Worm (Caenorhabditis elegans) whole organism, L2 larva: ENCODE results near the gene mvk-1.

Experiments used
- ZK546.5 ChIP-seq: sonication (generic microtip); optimal IDR thresholded peaks from 2 replicates; lab custom pipeline; 2017; ENCODE audit warnings: missing biosample characterization, missing genetic modification characterization
- ama-1 ChIP-seq: fragments of 150-350 bp; optimal IDR thresholded peaks from 2 replicates; lab custom pipeline; 2018; ENCODE audit warnings: inconsistent platforms
- blmp-1 ChIP-seq: sonication (generic microtip); optimal IDR thresholded peaks from 2 replicates; lab custom pipeline; 2017; ENCODE audit warnings: missing genetic modification characterization, mild to moderate bottlenecking, missing compliant biosample characterization, antibody characterized with exemption, moderate library complexity; ENCODE audit not compliant: insufficient read depth
- lsy-2 ChIP-seq, 2 experiments: fragments of 150-350 bp in 1 of 2; sonication (generic microtip) in 1 of 2; optimal IDR thresholded peaks; 2 replicates each; lab custom pipeline; 2014 to 2017; ENCODE audit warnings: missing biosample characterization in 2 of 2, missing genetic modification characterization in 2 of 2
- nhr-10 ChIP-seq: sonication (generic microtip); optimal IDR thresholded peaks from 2 replicates; lab custom pipeline; 2017; ENCODE audit warnings: missing biosample characterization, missing genetic modification characterization
- nhr-25 ChIP-seq: fragments of 150-350 bp; sonication (generic microtip); optimal IDR thresholded peaks from 3 replicates; lab custom pipeline; 2014; ENCODE audit warnings: missing biosample characterization, missing genetic modification characterization
- unc-62 ChIP-seq: fragments of 150-350 bp; optimal IDR thresholded peaks from 2 replicates; lab custom pipeline; 2014; ENCODE audit warnings: missing biosample characterization, missing genetic modification reagents, missing genetic modification characterization
- zag-1 ChIP-seq: fragments of 150-350 bp; optimal IDR thresholded peaks from 2 replicates; lab custom pipeline; 2014; ENCODE audit warnings: missing biosample characterization, missing genetic modification characterization

DNA sequence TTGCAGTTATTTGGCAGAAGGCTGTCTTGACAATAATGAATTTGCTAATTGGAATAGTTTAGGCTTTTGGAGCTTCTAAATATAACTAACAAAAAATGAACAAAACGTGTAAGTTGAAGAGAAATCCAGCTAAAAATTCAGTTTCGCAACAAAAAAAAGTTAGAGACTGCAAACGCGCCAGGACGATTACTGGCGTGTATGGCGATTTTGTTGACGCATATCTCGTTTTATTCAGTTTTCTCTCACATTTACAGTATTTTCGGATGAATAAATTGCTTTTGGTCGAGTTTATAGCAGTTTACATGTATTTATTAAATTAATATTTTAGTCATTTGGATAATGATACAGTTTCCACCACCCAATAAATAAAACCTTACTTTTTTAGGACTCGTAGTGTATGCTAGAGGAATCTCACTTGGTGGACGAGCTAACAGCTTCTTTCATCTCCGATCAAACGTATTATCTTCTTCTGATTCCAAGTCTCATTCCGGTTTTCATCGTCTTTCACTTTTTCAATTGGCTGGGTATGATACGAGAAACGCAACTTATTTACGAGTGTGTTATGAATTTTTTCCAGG lies 37.0 kb upstream of the mvk-1 start, which contains the start of the genes abcf-3 and F42A10.5:
- no peak for TF ChIP-seq ZK546.5 (tag; lab: Kevin White, UChicago)
- no peak for TF ChIP-seq ama-1 (lab: Kevin White, UChicago)
- TF ChIP-seq nhr-10 (tag; lab: Kevin White, UChicago), result no peak
- TF ChIP-seq unc-62, result no peak
- TF ChIP-seq blmp-1 (tag; lab: Kevin White, UChicago), result no peak
- no peak for TF ChIP-seq nhr-25 (tag; lab: Kevin White, UChicago)
- TF ChIP-seq zag-1 (tag; lab: Kevin White, UChicago), result no peak
- peak; percentile 79 to 89 for TF ChIP-seq lsy-2 (tag; optimal IDR thresholded peaks at IDR 0.05; lab: Kevin White, UChicago)
